Worm (Caenorhabditis elegans) whole organism, L4 larva: Measurements from ENCODE around the gene H40L08.3.

Experiments
- F44E2.7 ChIP-seq: fragments of 200-800 bp; sonication (Bioruptor generic); IDR thresholded peaks from 2 replicates; pipeline ENCODE4 v2.1.2; 2022; ENCODE audit warnings: missing genetic modification characterization, missing compliant biosample characterization
- T20F7.1 ChIP-seq: fragments of 200-800 bp; sonication (Bioruptor generic); optimal IDR thresholded peaks from 2 replicates; lab custom pipeline; 2018; ENCODE audit warnings: mild to moderate bottlenecking, missing genetic modification characterization, missing compliant biosample characterization
- T26A8.4 ChIP-seq: fragments of 200-800 bp; sonication (Bioruptor generic); IDR thresholded peaks from 2 replicates; pipeline ENCODE4 v1.3.6; 2022; ENCODE audit warnings: missing genetic modification characterization, missing compliant biosample characterization
- Y5F2A.4 ChIP-seq: fragments of 200-800 bp; sonication (Bioruptor generic); optimal IDR thresholded peaks from 2 replicates; lab custom pipeline; 2018; ENCODE audit warnings: mild to moderate bottlenecking, missing genetic modification characterization, missing compliant biosample characterization
- aha-1 ChIP-seq: fragments of 150-350 bp; peaks from one replicate; lab custom pipeline; 2014; ENCODE audit warnings: missing biosample characterization, missing genetic modification characterization
- aly-2 ChIP-seq: sonication (generic microtip); optimal IDR thresholded peaks from 2 replicates; lab custom pipeline; 2018; ENCODE audit warnings: missing biosample characterization, missing genetic modification characterization
- ces-1 ChIP-seq: fragments of 150-350 bp; sonication (generic microtip); optimal IDR thresholded peaks from 4 replicates; lab custom pipeline; 2014; ENCODE audit warnings: missing biosample characterization, missing genetic modification reagents, missing genetic modification characterization
- ctbp-1 ChIP-seq: fragments of 200-800 bp; sonication (Bioruptor generic); IDR thresholded peaks from 2 replicates; pipeline ENCODE4 v1.3.6; 2022; ENCODE audit warnings: missing genetic modification reagents, missing genetic modification characterization, missing compliant biosample characterization
- daf-8 ChIP-seq: fragments of 200-800 bp; sonication (Bioruptor generic); IDR thresholded peaks from 2 replicates; pipeline ENCODE4 v1.3.6; 2022; ENCODE audit warnings: missing genetic modification characterization, missing compliant biosample characterization
- dmd-6 ChIP-seq: fragments of 200-800 bp; sonication (Bioruptor generic); IDR thresholded peaks from 2 replicates; pipeline ENCODE4 v1.3.6; 2022; ENCODE audit warnings: missing genetic modification reagents, missing genetic modification characterization, missing compliant biosample characterization
- dmd-9 ChIP-seq: fragments of 200-800 bp; sonication (Bioruptor generic); IDR thresholded peaks from 2 replicates; pipeline ENCODE4 v1.3.6; 2022; ENCODE audit warnings: missing genetic modification reagents, missing genetic modification characterization, missing compliant biosample characterization
- hlh-11 ChIP-seq: fragments of 200-800 bp; sonication (Bioruptor generic); optimal IDR thresholded peaks from 2 replicates; lab custom pipeline; 2018; ENCODE audit warnings: mild to moderate bottlenecking, missing genetic modification characterization, missing compliant biosample characterization
- hmg-1.1 ChIP-seq: fragments of 200-800 bp; sonication (Bioruptor generic); IDR thresholded peaks from 2 replicates; pipeline ENCODE4 v1.3.6; 2022; ENCODE audit warnings: missing genetic modification reagents, missing genetic modification characterization, missing compliant biosample characterization
- lin-13 ChIP-seq: fragments of 150-350 bp; optimal IDR thresholded peaks from 2 replicates; lab custom pipeline; 2014; ENCODE audit warnings: missing biosample characterization, missing genetic modification reagents, missing genetic modification characterization
- lir-3 ChIP-seq: sonication (generic microtip); optimal IDR thresholded peaks from 2 replicates; lab custom pipeline; 2016; ENCODE audit warnings: mild to moderate bottlenecking, missing genetic modification characterization, missing compliant biosample characterization
- mdt-29 ChIP-seq: fragments of 200-800 bp; sonication (Bioruptor generic); IDR thresholded peaks from 2 replicates; pipeline ENCODE4 v1.3.6; 2022; ENCODE audit warnings: missing genetic modification reagents, missing genetic modification characterization, missing compliant biosample characterization
- nhr-102 ChIP-seq: sonication (generic microtip); optimal IDR thresholded peaks from 2 replicates; lab custom pipeline; 2016; ENCODE audit warnings: mild to moderate bottlenecking, missing genetic modification characterization, moderate library complexity, missing compliant biosample characterization
- nhr-25 ChIP-seq: sonication (generic microtip); optimal IDR thresholded peaks from 2 replicates; lab custom pipeline; 2017; ENCODE audit warnings: missing genetic modification characterization, mild to moderate bottlenecking, missing compliant biosample characterization, antibody characterized with exemption, moderate library complexity, borderline replicate concordance; ENCODE audit not compliant: insufficient read depth
- nhr-41 ChIP-seq: fragments of 200-800 bp; sonication (Bioruptor generic); IDR thresholded peaks from 2 replicates; pipeline ENCODE4 v1.3.6; 2022; ENCODE audit warnings: missing genetic modification reagents, missing genetic modification characterization, missing compliant biosample characterization
- nhr-6 ChIP-seq: fragments of 150-350 bp; optimal IDR thresholded peaks from 2 replicates; lab custom pipeline; 2014; ENCODE audit warnings: missing biosample characterization, missing genetic modification characterization
- nhr-76 ChIP-seq: fragments of 150-350 bp; optimal IDR thresholded peaks from 2 replicates; lab custom pipeline; 2014; ENCODE audit warnings: missing biosample characterization, missing genetic modification characterization
- rbr-2 ChIP-seq: sonication (generic microtip); optimal IDR thresholded peaks from 2 replicates; lab custom pipeline; 2016; ENCODE audit warnings: missing genotype, missing genetic modification characterization, missing compliant biosample characterization
- saeg-2 ChIP-seq: fragments of 200-800 bp; sonication (Bioruptor generic); IDR thresholded peaks from 2 replicates; pipeline ENCODE4 v1.3.6; 2022; ENCODE audit warnings: missing genetic modification reagents, missing genetic modification characterization, missing compliant biosample characterization
- set-16 ChIP-seq: fragments of 200-800 bp; sonication (Bioruptor generic); IDR thresholded peaks from 2 replicates; pipeline ENCODE4 v1.3.6; 2022; ENCODE audit warnings: missing genetic modification reagents, missing genetic modification characterization, missing compliant biosample characterization
- unc-130 ChIP-seq: sonication (generic microtip); optimal IDR thresholded peaks from 2 replicates; lab custom pipeline; 2016; ENCODE audit warnings: missing genetic modification reagents, missing genetic modification characterization, missing compliant biosample characterization
- unc-62 ChIP-seq, 3 experiments: fragments of 150-350 bp in 1 of 3; sonication (generic microtip); optimal IDR thresholded peaks in 2 of 3; peaks in 1 of 3; 1 replicate in 1 of 3; 2 replicates in 2 of 3; lab custom pipeline; 2014 to 2017; ENCODE audit warnings: missing biosample characterization in 3 of 3, missing genetic modification characterization in 3 of 3, missing genetic modification reagents in 3 of 3, missing genotype in 1 of 3
- zfp-3 ChIP-seq: fragments of 200-800 bp; sonication (Bioruptor generic); conservative IDR thresholded peaks from 2 replicates; pipeline ENCODE4 v1.3.6; 2022; ENCODE audit warnings: missing genetic modification reagents, missing genetic modification characterization, missing compliant biosample characterization

Gene H40L08.3

ce11 chrX:15076042-15076565, at the start of gene H40L08.3, which contains the start of gene H40L08.9 (continued):
- TF ChIP-seq ctbp-1: no peak
- peak in 1 of 2 experiments; percentile 97 for TF ChIP-seq unc-62 (GFP tag; optimal IDR thresholded peaks at IDR 0.05 in 1 of 2; lab: Kevin White, UChicago)
- no peak for TF ChIP-seq unc-62 (tag; optimal IDR thresholded peaks at IDR 0.05; lab: Kevin White, UChicago)
- TF ChIP-seq F44E2.7 (GFP tag; lab: Robert Waterston, UW): no peak
- TF ChIP-seq rbr-2: no peak
- TF ChIP-seq hmg-1.1 (GFP tag; lab: Robert Waterston, UW): no peak
- no peak for TF ChIP-seq daf-8
- no peak for TF ChIP-seq lir-3
- no peak for TF ChIP-seq lin-13
- no peak for TF ChIP-seq T20F7.1 (GFP tag; lab: Kevin White, UChicago)
- TF ChIP-seq nhr-25 (tag; lab: Kevin White, UChicago): peak; percentile 56
- TF ChIP-seq aha-1 (tag; lab: Kevin White, UChicago): no peak
- no peak for TF ChIP-seq unc-130 (GFP tag; lab: Kevin White, UChicago)
- TF ChIP-seq, all 104 proteins: peak for 10

- TF ChIP-seq lin-13 (no peak), ces-1 (GFP tag; lab: Kevin White, UChicago) (peak; percentile 30)
Measured at ce11 chrX:15125138-15125537, 49.2 kb upstream of the H40L08.3 start.

- no peak for TF ChIP-seq nhr-41
- TF ChIP-seq aha-1 (tag; lab: Kevin White, UChicago): peak; percentile 91
Measured at ce11 chrX:15120545-15120944, 44.7 kb upstream of the H40L08.3 start.

DNA sequence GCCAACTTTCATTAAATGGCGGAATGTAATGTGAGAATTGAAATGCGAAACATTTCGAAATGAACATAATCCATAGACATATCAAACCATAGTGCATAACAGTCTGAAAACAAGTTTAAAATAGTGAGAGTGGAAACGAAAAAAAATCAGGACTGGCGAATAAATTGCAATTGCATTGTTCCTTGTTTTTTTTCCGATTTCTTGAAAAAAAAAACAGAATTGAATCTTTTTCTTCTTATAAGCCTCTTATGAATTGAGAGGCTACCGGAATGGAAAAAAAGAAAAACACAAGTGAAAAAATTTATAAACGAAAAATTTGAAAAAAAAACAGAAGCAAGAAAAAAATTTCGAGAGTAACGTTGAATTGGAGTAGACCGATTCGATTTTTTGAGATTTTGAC, 40.6 kb upstream of the H40L08.3 start, which contains the start of gene R07D5.2:
R07D5.2 (minus strand) TSS at position 101 of the 400 bp plus-strand sequence.
- TF ChIP-seq nhr-102 (tag; lab: Kevin White, UChicago) (no peak), dmd-6 (GFP tag; lab: Robert Waterston, UW) (no peak)

- TF ChIP-seq unc-62 (GFP tag; optimal IDR thresholded peaks at IDR 0.05 in 1 of 2; lab: Kevin White, UChicago) (peak in 1 of 2 experiments; percentile 1), unc-62 (tag; optimal IDR thresholded peaks at IDR 0.05; lab: Kevin White, UChicago) (no peak), aly-2 (no peak)
- TF ChIP-seq, all 104 proteins: peak for 1
Measured at ce11 chrX:15115748-15116147, 39.9 kb upstream of the H40L08.3 start.

DNA sequence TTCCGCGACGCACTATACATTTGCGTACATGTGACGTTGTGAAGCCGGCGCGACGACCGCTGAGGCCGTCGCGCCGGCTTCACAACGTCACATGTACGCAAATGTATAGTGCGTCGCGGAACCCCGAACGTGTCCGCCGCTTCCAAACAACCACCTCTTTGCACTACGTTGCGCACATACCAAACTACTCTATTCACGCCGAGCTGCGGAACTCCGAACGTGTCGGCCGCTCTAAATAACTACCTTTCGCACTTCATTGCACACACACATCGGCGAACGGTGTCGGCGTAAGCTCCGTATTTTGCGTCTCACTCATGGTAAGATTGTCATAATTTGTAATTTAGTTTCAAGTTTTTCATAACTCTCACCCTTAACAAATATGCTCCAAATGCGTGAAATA, 36.3 kb upstream of the H40L08.3 start:
- no peak for TF ChIP-seq zfp-3 (GFP tag; lab: Robert Waterston, UW)
- peak in 1 of 2 experiments; percentile 88 for TF ChIP-seq unc-62 (GFP tag; optimal IDR thresholded peaks at IDR 0.05 in 1 of 2; lab: Kevin White, UChicago)
- no peak for TF ChIP-seq unc-62 (tag; optimal IDR thresholded peaks at IDR 0.05; lab: Kevin White, UChicago)
- TF ChIP-seq T26A8.4: no peak
- TF ChIP-seq nhr-6: no peak
- no peak for TF ChIP-seq nhr-76 (tag; lab: Kevin White, UChicago)
- TF ChIP-seq set-16 (GFP tag; lab: Robert Waterston, UW): no peak
- no peak for TF ChIP-seq dmd-9 (GFP tag; lab: Robert Waterston, UW)

- no peak for TF ChIP-seq mdt-29 (GFP tag; lab: Robert Waterston, UW)
- peak; percentile 6 for TF ChIP-seq hlh-11 (tag; lab: Kevin White, UChicago)
- TF ChIP-seq Y5F2A.4: no peak
- no peak for TF ChIP-seq saeg-2 (GFP tag; lab: Robert Waterston, UW)
- no peak for TF ChIP-seq ctbp-1
- no peak for TF ChIP-seq dmd-6 (GFP tag; lab: Robert Waterston, UW)
- 0 out of 2 replicates have a peak, but pooled peaks have one; percentile 10 for TF ChIP-seq hmg-1.1 (GFP tag; lab: Robert Waterston, UW)
Measured at ce11 chrX:15107747-15108252, 31.9 kb upstream of the H40L08.3 start, which contains the start of gene mlt-9. Gene mlt-9 (minus strand): TSS chrX:15107797.
